Worm (Caenorhabditis elegans): Measurements from ENCODE around the gene ccep-135.

The ccep-135 gene

ce11 chrIII:3091572-3091971, at the start of gene ccep-135:
Gene ccep-135 (plus strand): TSS chrIII:3091872.
- TF ChIP-seq sea-1 (GFP tag; conservative IDR thresholded peaks at IDR 0.05) (no peak), tbx-37 (GFP tag; conservative IDR thresholded peaks at IDR 0.05) (no peak), scrt-1 (GFP tag; IDR thresholded peaks at IDR 0.05) (no peak), hnd-1 (tag; optimal IDR thresholded peaks at IDR 0.05) (no peak), ama-1 (optimal IDR thresholded peaks at IDR 0.05) (no peak), ceh-13 (GFP tag; optimal IDR thresholded peaks at IDR 0.05) (no peak), pes-1 (GFP tag; IDR thresholded peaks at IDR 0.05) (no peak)

ce11 chrIII:3047040-3047439, 44.6 kb upstream of the ccep-135 start, which contains the start of gene cutl-25:
Gene cutl-25 (minus strand): TSS chrIII:3047140.
- TF ChIP-seq flt-1 (GFP tag; IDR thresholded peaks at IDR 0.05) (no peak), aly-1 (tag; optimal IDR thresholded peaks at IDR 0.05) (no peak), tbx-11 (GFP tag; IDR thresholded peaks at IDR 0.05) (no peak), tbx-37 (GFP tag; conservative IDR thresholded peaks at IDR 0.05) (no peak), ama-1 (optimal IDR thresholded peaks at IDR 0.05) (no peak), hmg-4 (GFP tag; optimal IDR thresholded peaks at IDR 0.05) (no peak), B0310.2 (tag; optimal IDR thresholded peaks at IDR 0.05) (no peak), scrt-1 (GFP tag; IDR thresholded peaks at IDR 0.05) (no peak), pes-1 (GFP tag; IDR thresholded peaks at IDR 0.05) (no peak), ceh-36 (tag; optimal IDR thresholded peaks at IDR 0.05) (no peak), hnd-1 (tag; optimal IDR thresholded peaks at IDR 0.05) (no peak), hmbx-1 (tag; optimal IDR thresholded peaks at IDR 0.05) (no peak), F13C5.2 (tag; optimal IDR thresholded peaks at IDR 0.05) (no peak)

ce11 chrIII:3047909-3048308, 43.8 kb upstream of the ccep-135 start:
- no peak for TF ChIP-seq flt-1 (GFP tag; IDR thresholded peaks at IDR 0.05)
- no peak for TF ChIP-seq tra-4 (tag; optimal IDR thresholded peaks at IDR 0.05)
- TF ChIP-seq tbx-11 (GFP tag; IDR thresholded peaks at IDR 0.05), result no peak
- no peak for TF ChIP-seq ets-7 (tag; optimal IDR thresholded peaks at IDR 0.05)
- no peak for TF ChIP-seq hmg-4 (GFP tag; optimal IDR thresholded peaks at IDR 0.05)
- TF ChIP-seq scrt-1 (GFP tag; IDR thresholded peaks at IDR 0.05), result no peak
- TF ChIP-seq hnd-1 (tag; optimal IDR thresholded peaks at IDR 0.05), result no peak
- TF ChIP-seq ama-1 (optimal IDR thresholded peaks at IDR 0.05), result no peak
- TF ChIP-seq pes-1 (GFP tag; IDR thresholded peaks at IDR 0.05), result no peak
- no peak for TF ChIP-seq ceh-13 (GFP tag; optimal IDR thresholded peaks at IDR 0.05)
- TF ChIP-seq ceh-36 (tag; optimal IDR thresholded peaks at IDR 0.05), result no peak
- no peak for TF ChIP-seq F13C5.2 (tag; optimal IDR thresholded peaks at IDR 0.05)
- TF ChIP-seq tbx-37 (GFP tag; conservative IDR thresholded peaks at IDR 0.05), result no peak
- no peak for TF ChIP-seq B0310.2 (tag; optimal IDR thresholded peaks at IDR 0.05)
- no peak for TF ChIP-seq sea-1 (GFP tag; conservative IDR thresholded peaks at IDR 0.05)
- TF ChIP-seq aly-1 (tag; optimal IDR thresholded peaks at IDR 0.05), result no peak
- no peak for TF ChIP-seq hmbx-1 (tag; optimal IDR thresholded peaks at IDR 0.05)

- no peak for TF ChIP-seq ets-7 (tag; optimal IDR thresholded peaks at IDR 0.05)
- peak; percentile 91 for TF ChIP-seq ceh-36 (tag; optimal IDR thresholded peaks at IDR 0.05)
- no peak for TF ChIP-seq tbx-37 (GFP tag; conservative IDR thresholded peaks at IDR 0.05)
- TF ChIP-seq ceh-13 (GFP tag; optimal IDR thresholded peaks at IDR 0.05), result no peak
These were observed 35.8 kb upstream of the ccep-135 start for ce11 chrIII:3055878-3056277.

ce11 chrIII:3060262-3060661, 31.4 kb upstream of the ccep-135 start, which contains the start of gene fipr-29:
Gene fipr-29 (minus strand): TSS chrIII:3060362.
- TF ChIP-seq scrt-1 (GFP tag; IDR thresholded peaks at IDR 0.05), result no peak
- TF ChIP-seq hmbx-1 (tag; optimal IDR thresholded peaks at IDR 0.05), result no peak
- no peak for TF ChIP-seq hnd-1 (tag; optimal IDR thresholded peaks at IDR 0.05)
- TF ChIP-seq ets-7 (tag; optimal IDR thresholded peaks at IDR 0.05), result no peak
- no peak for TF ChIP-seq ama-1 (optimal IDR thresholded peaks at IDR 0.05)
- TF ChIP-seq B0310.2 (tag; optimal IDR thresholded peaks at IDR 0.05), result no peak
- TF ChIP-seq flt-1 (GFP tag; IDR thresholded peaks at IDR 0.05), result no peak
- TF ChIP-seq pes-1 (GFP tag; IDR thresholded peaks at IDR 0.05), result no peak
- TF ChIP-seq ceh-13 (GFP tag; optimal IDR thresholded peaks at IDR 0.05), result no peak
- TF ChIP-seq tbx-11 (GFP tag; IDR thresholded peaks at IDR 0.05), result no peak
- TF ChIP-seq sea-1 (GFP tag; conservative IDR thresholded peaks at IDR 0.05), result no peak
- TF ChIP-seq ceh-36 (tag; optimal IDR thresholded peaks at IDR 0.05), result no peak
- no peak for TF ChIP-seq tra-4 (tag; optimal IDR thresholded peaks at IDR 0.05)
- no peak for TF ChIP-seq aly-1 (tag; optimal IDR thresholded peaks at IDR 0.05)
- TF ChIP-seq tbx-37 (GFP tag; conservative IDR thresholded peaks at IDR 0.05), result no peak
- TF ChIP-seq hmg-4 (GFP tag; optimal IDR thresholded peaks at IDR 0.05), result no peak
- TF ChIP-seq F13C5.2 (tag; optimal IDR thresholded peaks at IDR 0.05), result no peak

ce11 chrIII:3061289-3061688, 30.4 kb upstream of the ccep-135 start:
- TF ChIP-seq pes-1 (GFP tag; IDR thresholded peaks at IDR 0.05), result 0 out of 2 replicates have a peak, but pooled peaks have one; percentile 14
- TF ChIP-seq flt-1 (GFP tag; IDR thresholded peaks at IDR 0.05), result no peak

- TF ChIP-seq hmg-4 (GFP tag; optimal IDR thresholded peaks at IDR 0.05) (no peak), ceh-36 (tag; optimal IDR thresholded peaks at IDR 0.05) (no peak), tbx-37 (GFP tag; conservative IDR thresholded peaks at IDR 0.05) (no peak), hnd-1 (tag; optimal IDR thresholded peaks at IDR 0.05) (no peak)
These were observed 28.6 kb upstream of the ccep-135 start for ce11 chrIII:3063084-3063483.

ce11 chrIII:3063565-3063964, 28.1 kb upstream of the ccep-135 start:
- TF ChIP-seq hmbx-1 (tag; optimal IDR thresholded peaks at IDR 0.05), result no peak

- TF ChIP-seq ceh-13 (GFP tag; optimal IDR thresholded peaks at IDR 0.05), result no peak
- TF ChIP-seq ceh-36 (tag; optimal IDR thresholded peaks at IDR 0.05), result no peak
- TF ChIP-seq sea-1 (GFP tag; conservative IDR thresholded peaks at IDR 0.05), result no peak
- TF ChIP-seq ets-7 (tag; optimal IDR thresholded peaks at IDR 0.05), result no peak
- no peak for TF ChIP-seq hmbx-1 (tag; optimal IDR thresholded peaks at IDR 0.05)
- no peak for TF ChIP-seq scrt-1 (GFP tag; IDR thresholded peaks at IDR 0.05)
- TF ChIP-seq flt-1 (GFP tag; IDR thresholded peaks at IDR 0.05), result no peak
- TF ChIP-seq F13C5.2 (tag; optimal IDR thresholded peaks at IDR 0.05), result no peak
- TF ChIP-seq hmg-4 (GFP tag; optimal IDR thresholded peaks at IDR 0.05), result no peak
- TF ChIP-seq tra-4 (tag; optimal IDR thresholded peaks at IDR 0.05), result no peak
- TF ChIP-seq tbx-11 (GFP tag; IDR thresholded peaks at IDR 0.05), result no peak
- TF ChIP-seq pes-1 (GFP tag; IDR thresholded peaks at IDR 0.05), result no peak
- no peak for TF ChIP-seq tbx-37 (GFP tag; conservative IDR thresholded peaks at IDR 0.05)
These were observed 27.7 kb upstream of the ccep-135 start, which contains the start of gene H06I04.6 for ce11 chrIII:3063999-3064398. Gene H06I04.6 (minus strand): TSS chrIII:3064343.

Data from whole organism, early embryonic.